Worm (Caenorhabditis elegans) whole organism, late embryonic: Measurements from ENCODE around the gene clec-169.

ENCODE experiments used
- F13H6.1 ChIP-seq: sonication (generic microtip); optimal IDR thresholded peaks from 2 replicates; lab custom pipeline; 2016; ENCODE audit warnings: missing genetic modification characterization, missing compliant biosample characterization
- ama-1 ChIP-seq: fragments of 150-350 bp; optimal IDR thresholded peaks from 2 replicates; lab custom pipeline; 2014
- elt-2 ChIP-seq: sonication (generic microtip); optimal IDR thresholded peaks from 2 replicates; lab custom pipeline; 2016; ENCODE audit warnings: missing genetic modification reagents, missing genetic modification characterization, missing compliant biosample characterization
- ets-4 ChIP-seq: sonication (generic microtip); optimal IDR thresholded peaks from 2 replicates; lab custom pipeline; 2016; ENCODE audit warnings: missing genetic modification characterization, missing compliant biosample characterization
- hlh-13 ChIP-seq: fragments of 200-800 bp; sonication (Bioruptor generic); optimal IDR thresholded peaks from 2 replicates; lab custom pipeline; 2018; ENCODE audit warnings: mild to moderate bottlenecking, missing genetic modification characterization, missing compliant biosample characterization
- nhr-11 ChIP-seq: fragments of 150-350 bp; optimal IDR thresholded peaks from 2 replicates; lab custom pipeline; 2014; ENCODE audit warnings: missing biosample characterization, missing genetic modification characterization
- nhr-232 ChIP-seq: sonication (generic microtip); optimal IDR thresholded peaks from 2 replicates; lab custom pipeline; 2016; ENCODE audit warnings: missing genetic modification characterization, missing compliant biosample characterization
- pha-4 ChIP-seq: fragments of 150-350 bp; optimal IDR thresholded peaks from 2 replicates; lab custom pipeline; 2018; ENCODE audit warnings: missing biosample characterization, missing genetic modification reagents, missing genetic modification characterization
- pqm-1 ChIP-seq: sonication (generic microtip); optimal IDR thresholded peaks from 2 replicates; lab custom pipeline; 2016; ENCODE audit warnings: missing genetic modification characterization, missing compliant biosample characterization
- sox-2 ChIP-seq: fragments of 200-800 bp; sonication (Bioruptor generic); IDR thresholded peaks from 2 replicates; pipeline ENCODE4 v1.3.6; 2022; ENCODE audit warnings: missing genetic modification reagents, missing genetic modification characterization, missing compliant biosample characterization
- syd-9 ChIP-seq: sonication (generic microtip); optimal IDR thresholded peaks from 2 replicates; lab custom pipeline; 2016; ENCODE audit warnings: mild to moderate bottlenecking, missing genetic modification characterization, moderate library complexity, missing compliant biosample characterization
- unc-86 ChIP-seq: sonication (generic microtip); optimal IDR thresholded peaks from 2 replicates; lab custom pipeline; 2016; ENCODE audit warnings: missing genetic modification characterization, missing compliant biosample characterization

- no peak for TF ChIP-seq ama-1
- TF ChIP-seq pqm-1 (tag; lab: Kevin White, UChicago) = no peak
- TF ChIP-seq F13H6.1 (tag; lab: Kevin White, UChicago) = no peak
- no peak for TF ChIP-seq hlh-13 (GFP tag; lab: Kevin White, UChicago)
- no peak for TF ChIP-seq ets-4 (tag; lab: Kevin White, UChicago)
- TF ChIP-seq nhr-11 (tag; lab: Kevin White, UChicago) = no peak
- no peak for TF ChIP-seq unc-86
- no peak for TF ChIP-seq nhr-232 (tag; lab: Kevin White, UChicago)
- no peak for TF ChIP-seq pha-4 (tag; lab: Kevin White, UChicago)
- TF ChIP-seq sox-2 (GFP tag; lab: Robert Waterston, UW) = no peak
- no peak for TF ChIP-seq syd-9 (tag; lab: Kevin White, UChicago)
- no peak for TF ChIP-seq elt-2 (tag; lab: Kevin White, UChicago)
Measured at ce11 chrIV:1264928-1265327, 3.8 kb downstream of the clec-169 start, which contains the start of gene F38A1.13.
